Fruit fly (Drosophila melanogaster): Measurements from ENCODE around the gene CG6712.

CG6712 gene

DNA sequence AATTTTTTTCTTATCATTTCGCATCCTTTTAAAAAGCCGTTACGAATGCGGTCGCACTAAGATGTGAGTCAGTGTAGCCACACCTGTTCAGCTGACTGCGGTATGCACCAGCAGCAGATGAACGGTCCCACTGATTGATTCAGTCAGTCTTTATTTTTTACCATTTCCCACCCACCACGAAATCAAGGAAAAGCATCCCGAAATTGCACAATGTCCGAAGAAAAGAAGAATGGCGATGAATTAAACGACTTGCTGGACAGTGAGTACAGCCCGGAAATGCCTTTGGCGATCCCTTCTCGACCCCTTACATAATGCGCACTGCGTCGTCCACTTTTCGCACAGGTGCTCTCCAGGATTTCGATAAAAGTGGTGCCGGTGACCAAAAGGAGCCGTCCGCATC, 2.7 kb downstream of the CG6712 start (continued):
- TF ChIP-seq ato (GFP tag; IDR thresholded peaks at IDR 0.05; ENCODE audit: partially characterized antibody) = no peak
- no peak for TF ChIP-seq disco-r (GFP tag; optimal IDR thresholded peaks at IDR 0.05)
- no peak for TF ChIP-seq Ssrp (tag; optimal IDR thresholded peaks at IDR 0.05)
- TF ChIP-seq da (GFP tag; optimal IDR thresholded peaks at IDR 0.05) = no peak
- no peak for TF ChIP-seq vnd (GFP tag; IDR thresholded peaks at IDR 0.05; ENCODE audit: partially characterized antibody)
- peak; percentile 58 for TF ChIP-seq CG3847 (GFP tag; IDR thresholded peaks at IDR 0.05)
- TF ChIP-seq CG10147 (GFP tag; optimal IDR thresholded peaks at IDR 0.05) = no peak
- TF ChIP-seq Sox100B (GFP tag; optimal IDR thresholded peaks at IDR 0.05) = no peak
- TF ChIP-seq CrebB (tag; optimal IDR thresholded peaks at IDR 0.05) = no peak
- no peak for TF ChIP-seq CG10959 (GFP tag; IDR thresholded peaks at IDR 0.05)
- no peak for TF ChIP-seq CG17361 (GFP tag; IDR thresholded peaks at IDR 0.05)
- no peak for TF ChIP-seq CkIIα-i1 (GFP tag; IDR thresholded peaks at IDR 0.05)
- TF ChIP-seq repo (GFP tag; optimal IDR thresholded peaks at IDR 0.05) = no peak
- TF ChIP-seq CG12071 (GFP tag; optimal IDR thresholded peaks at IDR 0.05) = no peak
- no peak for TF ChIP-seq crol (GFP tag; IDR thresholded peaks at IDR 0.05)
- peak; percentile 44 for TF ChIP-seq CG33213 (GFP tag; optimal IDR thresholded peaks at IDR 0.05)
- TF ChIP-seq CG12219 (GFP tag; optimal IDR thresholded peaks at IDR 0.05) = no peak
- no peak for TF ChIP-seq CG15073 (GFP tag; optimal IDR thresholded peaks at IDR 0.05)
- no peak for TF ChIP-seq CG16863 (GFP tag; optimal IDR thresholded peaks at IDR 0.05)
- TF ChIP-seq lmd (GFP tag; IDR thresholded peaks at IDR 0.05) = no peak
- peak; percentile 24 for TF ChIP-seq Sin3A (optimal IDR thresholded peaks at IDR 0.05)
- peak; percentile 99 for TF ChIP-seq Myb (GFP tag; optimal IDR thresholded peaks at IDR 0.05)
- TF ChIP-seq CG9437 (GFP tag; optimal IDR thresholded peaks at IDR 0.05) = no peak
- TF ChIP-seq CG12236 (GFP tag; optimal IDR thresholded peaks at IDR 0.05) = no peak
- no peak for TF ChIP-seq CG15011 (GFP tag; optimal IDR thresholded peaks at IDR 0.05)
- no peak for TF ChIP-seq sna (GFP tag; IDR thresholded peaks at IDR 0.05; ENCODE audit: partially characterized antibody)
- no peak for TF ChIP-seq corto (GFP tag; optimal IDR thresholded peaks at IDR 0.05)
- no peak for TF ChIP-seq Mad (GFP tag; optimal IDR thresholded peaks at IDR 0.05)
- TF ChIP-seq CG10274 (GFP tag; optimal IDR thresholded peaks at IDR 0.05) = no peak
- no peak for TF ChIP-seq CG4820 (GFP tag; optimal IDR thresholded peaks at IDR 0.05)
- TF ChIP-seq PHDP (tag; optimal IDR thresholded peaks at IDR 0.05) = no peak
- no peak for TF ChIP-seq CG3065 (GFP tag; optimal IDR thresholded peaks at IDR 0.05)
- no peak for TF ChIP-seq ewg (GFP tag; optimal IDR thresholded peaks at IDR 0.05)
- no peak for TF ChIP-seq CG7963 (GFP tag; IDR thresholded peaks at IDR 0.05; ENCODE audit: partially characterized antibody)
- peak; percentile 85 for TF ChIP-seq stwl (tag; optimal IDR thresholded peaks at IDR 0.05)
- TF ChIP-seq tio (GFP tag; optimal IDR thresholded peaks at IDR 0.05) = no peak
- TF ChIP-seq zen2 (GFP tag; IDR thresholded peaks at IDR 0.05; ENCODE audit: partially characterized antibody) = no peak
- TF ChIP-seq CG13624 (GFP tag; optimal IDR thresholded peaks at IDR 0.05) = no peak
- no peak for TF ChIP-seq ATbp (GFP tag; optimal IDR thresholded peaks at IDR 0.05)
- no peak for TF ChIP-seq h (optimal IDR thresholded peaks at IDR 0.05)
- no peak for TF ChIP-seq CG11247 (GFP tag; IDR thresholded peaks at IDR 0.05)
- no peak for TF ChIP-seq CG17802 (tag; optimal IDR thresholded peaks at IDR 0.05)
- TF ChIP-seq Chrac-16 (GFP tag; optimal IDR thresholded peaks at IDR 0.05) = no peak
- no peak for TF ChIP-seq hth (optimal IDR thresholded peaks at IDR 0.05)
- no peak for TF ChIP-seq vvl (GFP tag; IDR thresholded peaks at IDR 0.05)
- TF ChIP-seq B-H2 (GFP tag; optimal IDR thresholded peaks at IDR 0.05) = no peak
- no peak for TF ChIP-seq Fer2 (tag; optimal IDR thresholded peaks at IDR 0.05)
- TF ChIP-seq chinmo (GFP tag; IDR thresholded peaks at IDR 0.05; ENCODE audit: partially characterized antibody) = no peak
- no peak for TF ChIP-seq ap (GFP tag; IDR thresholded peaks at IDR 0.05)
- TF ChIP-seq z (GFP tag; IDR thresholded peaks at IDR 0.05) = no peak
- no peak for TF ChIP-seq CG1024 (GFP tag; IDR thresholded peaks at IDR 0.05)
- no peak for TF ChIP-seq danr (GFP tag; IDR thresholded peaks at IDR 0.05)
- TF ChIP-seq CG8281 (tag; optimal IDR thresholded peaks at IDR 0.05) = no peak

All from whole organism, embryonic.